Fruit fly (Drosophila melanogaster): ENCODE measurements around the gene RpL6.

DNA sequence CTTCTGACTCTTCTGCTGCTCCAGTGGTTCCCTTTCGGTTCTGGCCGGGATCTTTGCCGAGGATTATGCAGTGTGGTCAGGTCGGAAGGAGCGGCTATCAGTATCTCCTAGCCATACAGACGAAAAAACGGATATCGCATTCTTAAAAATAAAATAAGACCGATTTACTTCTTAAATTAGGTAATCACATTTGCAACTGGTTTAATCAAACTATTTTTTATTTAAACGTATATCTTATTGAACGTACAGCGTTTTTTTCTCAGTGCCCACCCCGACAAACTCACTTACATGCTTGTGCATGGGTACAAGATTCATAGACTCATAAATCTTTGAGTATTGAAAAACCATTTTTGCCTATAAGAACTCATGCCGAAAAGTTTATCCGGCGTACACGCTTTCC, 30.2 kb upstream of the RpL6 start:
- TF ChIP-seq psq (optimal IDR thresholded peaks at IDR 0.05) = no peak
- no peak for TF ChIP-seq usp (GFP tag; optimal IDR thresholded peaks at IDR 0.05)
- no peak for TF ChIP-seq Dll (optimal IDR thresholded peaks at IDR 0.05)
- no peak for TF ChIP-seq CG8478 (optimal IDR thresholded peaks at IDR 0.05)
- no peak for TF ChIP-seq EcR (GFP tag; optimal IDR thresholded peaks at IDR 0.05)

All from whole organism.